Worm (Caenorhabditis elegans) whole organism, mixed stage, embryonic: Measurements from ENCODE around the gene K12H4.6.

Experiments
- blmp-1 ChIP-seq: fragments of 150-350 bp; optimal IDR thresholded peaks from 2 replicates; lab custom pipeline; 2014; ENCODE audit warnings: missing biosample characterization, missing genetic modification characterization
- cnd-1 ChIP-seq: fragments of 200-800 bp; sonication (Bioruptor generic); optimal IDR thresholded peaks from 2 replicates; lab custom pipeline; 2018; ENCODE audit warnings: mild to moderate bottlenecking, missing genetic modification characterization, missing compliant biosample characterization
- elt-3 ChIP-seq: fragments of 150-350 bp; optimal IDR thresholded peaks from 2 replicates; lab custom pipeline; 2014; ENCODE audit warnings: missing biosample characterization, missing genetic modification characterization
- flh-1 ChIP-seq: fragments of 200-800 bp; sonication (Bioruptor generic); optimal IDR thresholded peaks from 2 replicates; lab custom pipeline; 2018; ENCODE audit warnings: mild to moderate bottlenecking, missing genetic modification characterization, moderate library complexity, missing compliant biosample characterization
- hlh-1 ChIP-seq: fragments of 150-350 bp; optimal IDR thresholded peaks from 2 replicates; lab custom pipeline; 2014; ENCODE audit warnings: missing biosample characterization, missing genetic modification reagents, missing genetic modification characterization
- lin-13 ChIP-seq: fragments of 150-350 bp; optimal IDR thresholded peaks from 2 replicates; lab custom pipeline; 2014; ENCODE audit warnings: missing biosample characterization, missing genetic modification characterization
- mab-5 ChIP-seq: fragments of 150-350 bp; optimal IDR thresholded peaks from 2 replicates; lab custom pipeline; 2014; ENCODE audit warnings: missing biosample characterization, missing genetic modification characterization
- mep-1 ChIP-seq: fragments of 150-350 bp; optimal IDR thresholded peaks from 2 replicates; lab custom pipeline; 2017; ENCODE audit warnings: missing biosample characterization, missing genetic modification reagents, missing genetic modification characterization, inconsistent platforms
- nhr-237 ChIP-seq: fragments of 150-350 bp; optimal IDR thresholded peaks from 2 replicates; lab custom pipeline; 2014; ENCODE audit warnings: missing biosample characterization, missing genetic modification characterization
- nhr-28 ChIP-seq: fragments of 150-350 bp; optimal IDR thresholded peaks from 2 replicates; lab custom pipeline; 2014; ENCODE audit warnings: missing biosample characterization, missing genetic modification characterization
- pha-4 ChIP-seq: fragments of 150-350 bp; optimal IDR thresholded peaks from 2 replicates; lab custom pipeline; 2018; ENCODE audit warnings: missing biosample characterization, missing genetic modification reagents, missing genetic modification characterization
- tbx-8 ChIP-seq: fragments of 200-800 bp; sonication (Bioruptor generic); optimal IDR thresholded peaks from 2 replicates; lab custom pipeline; 2018; ENCODE audit warnings: mild to moderate bottlenecking, missing genetic modification characterization, moderate library complexity, missing compliant biosample characterization
- ztf-11 ChIP-seq: fragments of 150-350 bp; optimal IDR thresholded peaks from 2 replicates; lab custom pipeline; 2014; ENCODE audit warnings: missing biosample characterization, missing genetic modification characterization

- no peak for TF ChIP-seq ztf-11 (tag; lab: Kevin White, UChicago)
- TF ChIP-seq flh-1: no peak
- TF ChIP-seq tbx-8 (GFP tag; lab: Kevin White, UChicago): no peak
- TF ChIP-seq lin-13: no peak
- no peak for TF ChIP-seq mab-5 (tag; lab: Kevin White, UChicago)
- TF ChIP-seq nhr-237 (tag; lab: Kevin White, UChicago): no peak
- no peak for TF ChIP-seq elt-3 (tag; lab: Kevin White, UChicago)
- no peak for TF ChIP-seq cnd-1 (tag; lab: Kevin White, UChicago)
- TF ChIP-seq mep-1 (tag; lab: Kevin White, UChicago): no peak
- no peak for TF ChIP-seq pha-4
- TF ChIP-seq nhr-28 (tag; lab: Kevin White, UChicago): no peak
- TF ChIP-seq blmp-1 (tag; lab: Kevin White, UChicago): no peak
- no peak for TF ChIP-seq hlh-1 (tag; lab: Kevin White, UChicago)
These were observed 24.3 kb upstream of the K12H4.6 start, which contains the start of gene pros-1 for ce11 chrIII:8066989-8067388.
